Fruit fly (Drosophila melanogaster): Measurements from ENCODE around the gene CG8565.

The CG8565 gene

DNA sequence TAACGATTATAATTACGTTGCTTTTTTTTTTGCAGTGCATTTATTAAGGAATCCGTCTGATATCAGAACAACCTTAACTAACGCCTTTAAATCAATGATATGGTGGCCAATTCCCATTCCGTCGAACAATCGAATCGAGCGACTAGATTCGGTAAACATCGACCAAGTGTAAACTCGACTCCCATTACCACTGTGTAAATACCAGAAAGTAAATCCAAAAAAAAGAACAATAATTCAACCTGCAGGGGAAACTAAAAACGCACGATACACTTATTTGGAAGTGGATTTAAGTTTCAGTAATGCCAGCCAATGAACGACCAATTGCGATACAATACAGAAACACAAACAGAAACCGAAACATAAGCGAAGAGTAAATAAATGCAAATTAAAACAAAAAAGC is 32.1 kb upstream of the CG8565 start (continued):
- TF ChIP-seq CG8281 (tag; optimal IDR thresholded peaks at IDR 0.05) (no peak), mld (GFP tag; IDR thresholded peaks at IDR 0.05; ENCODE audit: partially characterized antibody) (no peak), BEAF-32 (GFP tag; optimal IDR thresholded peaks at IDR 0.05) (no peak), Dll (GFP tag; IDR thresholded peaks at IDR 0.05; ENCODE audit: partially characterized antibody) (no peak), tup (GFP tag; optimal IDR thresholded peaks at IDR 0.05) (no peak), Dek (tag; optimal IDR thresholded peaks at IDR 0.05) (no peak), dmrt99B (tag; optimal IDR thresholded peaks at IDR 0.05) (no peak), Sin3A (optimal IDR thresholded peaks at IDR 0.05) (no peak), NC2α (GFP tag; optimal IDR thresholded peaks at IDR 0.05) (no peak), Ets65A (GFP tag) (peak; percentile 78), CG13894 (tag; optimal IDR thresholded peaks at IDR 0.05) (no peak), gro (GFP tag; optimal IDR thresholded peaks at IDR 0.05) (no peak), Opbp (GFP tag; IDR thresholded peaks at IDR 0.05; ENCODE audit: partially characterized antibody) (no peak), dati (GFP tag; IDR thresholded peaks at IDR 0.05) (no peak), oc (tag; optimal IDR thresholded peaks at IDR 0.05) (no peak), CG18764 (GFP tag; optimal IDR thresholded peaks at IDR 0.05) (no peak), CG12219 (GFP tag; optimal IDR thresholded peaks at IDR 0.05) (no peak), ato (GFP tag; IDR thresholded peaks at IDR 0.05; ENCODE audit: partially characterized antibody) (no peak), cato (GFP tag; optimal IDR thresholded peaks at IDR 0.05; ENCODE audit: borderline replicate concordance) (no peak), sd (tag; optimal IDR thresholded peaks at IDR 0.05) (peak; percentile 17), CG17328 (GFP tag; IDR thresholded peaks at IDR 0.05) (no peak), CG14441 (GFP tag; IDR thresholded peaks at IDR 0.05) (no peak), CG32772 (GFP tag; IDR thresholded peaks at IDR 0.05) (no peak), Dfd (GFP tag; optimal IDR thresholded peaks at IDR 0.05) (no peak), sob (GFP tag; IDR thresholded peaks at IDR 0.05) (peak; percentile 25; the same call in 1 of the 2 replicates), Hey (tag; optimal IDR thresholded peaks at IDR 0.05) (no peak), CG4730 (GFP tag; IDR thresholded peaks at IDR 0.05) (no peak), CG7928 (GFP tag; optimal IDR thresholded peaks at IDR 0.05) (no peak), inv (GFP tag; IDR thresholded peaks at IDR 0.05; ENCODE audit: partially characterized antibody) (no peak), CG18619 (GFP tag; optimal IDR thresholded peaks at IDR 0.05) (no peak), crc (GFP tag; optimal IDR thresholded peaks at IDR 0.05) (no peak), Oaz (GFP tag; IDR thresholded peaks at IDR 0.05) (no peak), tx (GFP tag; optimal IDR thresholded peaks at IDR 0.05) (no peak), Mad (GFP tag; optimal IDR thresholded peaks at IDR 0.05) (no peak), CG14965 (GFP tag; optimal IDR thresholded peaks at IDR 0.05; ENCODE audit: borderline replicate concordance) (no peak), CG1233 (GFP tag; optimal IDR thresholded peaks at IDR 0.05) (peak; percentile 24), Lpt (GFP tag; optimal IDR thresholded peaks at IDR 0.05) (no peak), E2f1 (GFP tag; IDR thresholded peaks at IDR 0.05) (no peak), crp (GFP tag; optimal IDR thresholded peaks at IDR 0.05) (no peak), NK7.1 (GFP tag; optimal IDR thresholded peaks at IDR 0.05) (no peak), CG10321 (GFP tag; IDR thresholded peaks at IDR 0.05) (no peak), tio (GFP tag; optimal IDR thresholded peaks at IDR 0.05) (no peak), ken (GFP tag; IDR thresholded peaks at IDR 0.05) (no peak), nom (GFP tag; optimal IDR thresholded peaks at IDR 0.05) (no peak), CG33213 (GFP tag; optimal IDR thresholded peaks at IDR 0.05) (no peak), CG3281 (GFP tag; optimal IDR thresholded peaks at IDR 0.05) (no peak), CG2678 (tag; optimal IDR thresholded peaks at IDR 0.05) (peak; percentile 21), CG4424 (GFP tag; optimal IDR thresholded peaks at IDR 0.05) (no peak), CG7786 (GFP tag; optimal IDR thresholded peaks at IDR 0.05) (no peak), CG16815 (GFP tag; optimal IDR thresholded peaks at IDR 0.05) (no peak), H2.0 (GFP tag; IDR thresholded peaks at IDR 0.05) (no peak), Fer1 (GFP tag; optimal IDR thresholded peaks at IDR 0.05) (peak; percentile 21)

All from whole organism, embryonic.